Worm (Caenorhabditis elegans) whole organism, L3 larva: ENCODE measurements around the gene srx-23.

ENCODE experiments used
- R02D3.7 ChIP-seq: fragments of 150-350 bp; optimal IDR thresholded peaks from 2 replicates; lab custom pipeline; 2014; ENCODE audit warnings: missing biosample characterization, missing genetic modification characterization
- aly-2 ChIP-seq: fragments of 150-350 bp; optimal IDR thresholded peaks from 2 replicates; lab custom pipeline; 2014; ENCODE audit warnings: missing biosample characterization, missing genetic modification characterization
- ama-1 ChIP-seq: fragments of 150-350 bp; optimal IDR thresholded peaks from 2 replicates; lab custom pipeline; 2018
- ceh-16 ChIP-seq: sonication (generic microtip); optimal IDR thresholded peaks from 2 replicates; lab custom pipeline; 2017; ENCODE audit warnings: missing biosample characterization, missing genetic modification characterization
- ceh-28 ChIP-seq: fragments of 150-350 bp; optimal IDR thresholded peaks from 2 replicates; lab custom pipeline; 2014; ENCODE audit warnings: missing biosample characterization, missing genetic modification reagents, missing genetic modification characterization
- ceh-82 ChIP-seq: fragments of 150-350 bp; optimal IDR thresholded peaks from 2 replicates; lab custom pipeline; 2014; ENCODE audit warnings: missing biosample characterization, missing genetic modification characterization
- ceh-9 ChIP-seq: sonication (generic microtip); optimal IDR thresholded peaks from 2 replicates; lab custom pipeline; 2018; ENCODE audit warnings: missing biosample characterization, missing genetic modification characterization
- daf-12 ChIP-seq: fragments of 150-350 bp; optimal IDR thresholded peaks from 2 replicates; lab custom pipeline; 2014; ENCODE audit warnings: missing biosample characterization, missing genetic modification reagents, missing genetic modification characterization
- egl-27 ChIP-seq: sonication (generic microtip); optimal IDR thresholded peaks from 4 replicates; lab custom pipeline; 2017; ENCODE audit warnings: missing biosample characterization, missing genetic modification reagents, missing genetic modification characterization
- elt-1 ChIP-seq: fragments of 150-350 bp; optimal IDR thresholded peaks from 2 replicates; lab custom pipeline; 2014; ENCODE audit warnings: missing biosample characterization, missing genetic modification characterization
- elt-2 ChIP-seq: sonication (generic microtip); optimal IDR thresholded peaks from 2 replicates; lab custom pipeline; 2016; ENCODE audit warnings: missing genetic modification reagents, mild to moderate bottlenecking, missing genetic modification characterization, missing compliant biosample characterization
- fkh-2 ChIP-seq: fragments of 150-350 bp; optimal IDR thresholded peaks from 2 replicates; lab custom pipeline; 2014; ENCODE audit warnings: missing biosample characterization, missing genetic modification reagents, missing genetic modification characterization
- fos-1 ChIP-seq: fragments of 150-350 bp; optimal IDR thresholded peaks from 2 replicates; lab custom pipeline; 2014; ENCODE audit warnings: missing biosample characterization, missing genetic modification characterization
- lin-15B ChIP-seq: fragments of 150-350 bp; optimal IDR thresholded peaks from 2 replicates; lab custom pipeline; 2014; ENCODE audit warnings: missing biosample characterization, missing genetic modification characterization
- lsy-12 ChIP-seq: sonication (generic microtip); optimal IDR thresholded peaks from 2 replicates; lab custom pipeline; 2016; ENCODE audit warnings: mild to moderate bottlenecking, missing genetic modification characterization, missing compliant biosample characterization
- mdl-1 ChIP-seq: fragments of 150-350 bp; optimal IDR thresholded peaks from 2 replicates; lab custom pipeline; 2014; ENCODE audit warnings: missing biosample characterization, missing genetic modification characterization
- mml-1 ChIP-seq: fragments of 150-350 bp; sonication (generic microtip); optimal IDR thresholded peaks from 3 replicates; lab custom pipeline; 2014; ENCODE audit warnings: missing biosample characterization, missing genetic modification characterization
- nfya-1 ChIP-seq: sonication (generic microtip); optimal IDR thresholded peaks from 2 replicates; lab custom pipeline; 2017; ENCODE audit warnings: missing genetic modification characterization, mild to moderate bottlenecking, missing compliant biosample characterization, antibody characterized with exemption, moderate library complexity; ENCODE audit not compliant: insufficient read depth
- nhr-12 ChIP-seq: fragments of 150-350 bp; optimal IDR thresholded peaks from 2 replicates; lab custom pipeline; 2014; ENCODE audit warnings: missing biosample characterization, missing genetic modification characterization
- nhr-23 ChIP-seq: fragments of 150-350 bp; optimal IDR thresholded peaks from 2 replicates; lab custom pipeline; 2014; ENCODE audit warnings: missing biosample characterization, missing genetic modification reagents, missing genetic modification characterization
- nhr-237 ChIP-seq: fragments of 150-350 bp; optimal IDR thresholded peaks from 2 replicates; lab custom pipeline; 2014; ENCODE audit warnings: missing biosample characterization, missing genetic modification characterization
- nhr-25 ChIP-seq: sonication (generic microtip); optimal IDR thresholded peaks from 2 replicates; lab custom pipeline; 2017; ENCODE audit warnings: missing biosample characterization, missing genetic modification characterization
- nhr-28 ChIP-seq: fragments of 150-350 bp; optimal IDR thresholded peaks from 2 replicates; lab custom pipeline; 2014; ENCODE audit warnings: missing biosample characterization, missing genetic modification characterization
- nhr-43 ChIP-seq: sonication (generic microtip); optimal IDR thresholded peaks from 2 replicates; lab custom pipeline; 2016; ENCODE audit warnings: mild to moderate bottlenecking, missing genetic modification characterization, missing compliant biosample characterization; ENCODE audit not compliant: poor library complexity, severe bottlenecking
- nhr-67 ChIP-seq: fragments of 150-350 bp; optimal IDR thresholded peaks from 2 replicates; lab custom pipeline; 2014; ENCODE audit warnings: missing biosample characterization, missing genetic modification characterization
- nhr-76 ChIP-seq: fragments of 150-350 bp; sonication (generic microtip); optimal IDR thresholded peaks from 5 replicates; lab custom pipeline; 2014; ENCODE audit warnings: missing biosample characterization, missing genetic modification characterization
- pqm-1 ChIP-seq: fragments of 150-350 bp; optimal IDR thresholded peaks from 2 replicates; lab custom pipeline; 2017; ENCODE audit warnings: missing biosample characterization, missing genetic modification characterization, inconsistent platforms
- sea-2 ChIP-seq: fragments of 150-350 bp; sonication (generic microtip); optimal IDR thresholded peaks from 4 replicates; lab custom pipeline; 2014; ENCODE audit warnings: missing biosample characterization, missing genetic modification reagents, missing genetic modification characterization
- snpc-4 ChIP-seq: fragments of 150-350 bp; optimal IDR thresholded peaks from 2 replicates; lab custom pipeline; 2014; ENCODE audit warnings: missing biosample characterization, missing genetic modification characterization
- tbx-2 ChIP-seq: sonication (generic microtip); optimal IDR thresholded peaks from 2 replicates; lab custom pipeline; 2016; ENCODE audit warnings: mild to moderate bottlenecking, missing genetic modification characterization, missing compliant biosample characterization
- unc-39 ChIP-seq: sonication (generic microtip); optimal IDR thresholded peaks from 4 replicates; lab custom pipeline; 2017; ENCODE audit warnings: missing biosample characterization, missing genetic modification characterization
- unc-62 ChIP-seq: fragments of 150-350 bp; sonication (generic microtip); optimal IDR thresholded peaks from 4 replicates; lab custom pipeline; 2014; ENCODE audit warnings: missing biosample characterization, missing genetic modification reagents, missing genetic modification characterization
- zag-1 ChIP-seq: fragments of 150-350 bp; optimal IDR thresholded peaks from 2 replicates; lab custom pipeline; 2014; ENCODE audit warnings: missing biosample characterization, missing genetic modification characterization

srx-23 gene

ce11 chrV:667459-667858 lies 14.7 kb upstream of the srx-23 start, which contains the start of gene nhr-180:
TSS of gene nhr-180 (minus strand) at chrV:667510.
- TF ChIP-seq ceh-9 (tag; lab: Kevin White, UChicago) (no peak), elt-2 (tag; lab: Kevin White, UChicago) (peak; percentile 50), pqm-1 (tag; lab: Kevin White, UChicago) (peak; percentile 16), daf-12 (tag; lab: Kevin White, UChicago) (no peak), nhr-28 (tag; lab: Kevin White, UChicago) (no peak), zag-1 (tag; lab: Kevin White, UChicago) (no peak)

- TF ChIP-seq nhr-76 (tag; lab: Kevin White, UChicago): no peak
- no peak for TF ChIP-seq aly-2 (tag; lab: Kevin White, UChicago)
- TF ChIP-seq tbx-2 (tag; lab: Kevin White, UChicago): no peak
- no peak for TF ChIP-seq elt-2 (tag; lab: Kevin White, UChicago)
- no peak for TF ChIP-seq fos-1
- no peak for TF ChIP-seq unc-39
- TF ChIP-seq ceh-9 (tag; lab: Kevin White, UChicago): no peak
These were observed 10.8 kb upstream of the srx-23 start, which contains the start of gene sru-24 for ce11 chrV:671342-671741. TSS of gene sru-24 (minus strand) at chrV:671442.

DNA sequence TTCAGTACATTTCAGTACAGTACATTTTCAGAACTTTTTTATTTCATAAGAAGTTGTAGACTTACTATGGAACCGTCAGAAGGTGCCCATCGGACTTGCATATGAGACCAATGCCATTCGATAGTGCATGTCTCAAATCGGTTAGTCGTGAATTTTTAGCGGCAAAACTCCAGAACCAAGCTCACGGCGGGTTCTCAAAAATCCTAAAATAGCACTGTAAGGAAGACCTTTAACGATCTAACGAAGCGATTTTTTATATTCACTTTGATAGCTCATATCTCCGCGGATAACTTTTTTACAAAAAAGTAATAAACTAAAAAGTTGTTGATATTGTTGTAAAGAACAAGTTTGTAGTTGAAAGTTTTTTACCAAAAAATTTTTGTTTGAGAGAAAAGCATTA lies 7.9 kb upstream of the srx-23 start, which contains the start of gene sru-25:
TSS of gene sru-25 (minus strand) at position 101 of the 400 bp plus-strand sequence.
- TF ChIP-seq nhr-43 (tag; lab: Kevin White, UChicago): no peak
- TF ChIP-seq lin-15B (tag; lab: Kevin White, UChicago): no peak
- no peak for TF ChIP-seq elt-1 (tag; lab: Kevin White, UChicago)
- no peak for TF ChIP-seq nhr-237
- no peak for TF ChIP-seq snpc-4 (tag; lab: Kevin White, UChicago)
- no peak for TF ChIP-seq nhr-76 (tag; lab: Kevin White, UChicago)
- no peak for TF ChIP-seq nhr-28 (tag; lab: Kevin White, UChicago)
- no peak for TF ChIP-seq unc-39
- no peak for TF ChIP-seq ceh-82 (tag; lab: Kevin White, UChicago)
- TF ChIP-seq nhr-12 (tag; lab: Kevin White, UChicago): no peak
- no peak for TF ChIP-seq ceh-28
- no peak for TF ChIP-seq fkh-2 (tag; lab: Kevin White, UChicago)
- no peak for TF ChIP-seq lsy-12 (tag; lab: Kevin White, UChicago)
- TF ChIP-seq egl-27: no peak
- no peak for TF ChIP-seq mdl-1 (tag; lab: Kevin White, UChicago)
- TF ChIP-seq unc-62 (GFP tag; lab: Kevin White, UChicago): no peak

DNA sequence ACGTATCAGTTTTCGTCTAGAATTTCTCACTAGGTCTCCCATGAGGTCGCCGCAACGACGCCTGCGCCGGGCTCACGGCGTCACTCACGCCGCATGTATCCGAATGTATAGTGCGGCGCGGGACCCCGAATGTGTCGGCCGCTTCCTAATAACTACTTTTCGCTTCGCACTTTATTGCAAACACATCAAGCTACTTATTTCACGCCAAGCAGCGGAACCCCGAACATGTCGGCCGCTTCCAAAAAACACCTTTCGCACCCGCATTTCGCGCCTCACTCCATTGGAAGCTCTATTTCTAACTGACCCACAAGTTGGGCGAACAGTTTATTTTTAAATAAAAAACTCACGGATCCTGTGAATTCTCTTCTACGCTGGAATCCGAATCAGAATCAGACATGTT lies 6.0 kb upstream of the srx-23 start:
- TF ChIP-seq nhr-43 (tag; lab: Kevin White, UChicago) (no peak), snpc-4 (tag; lab: Kevin White, UChicago) (peak; percentile 24)

- TF ChIP-seq ceh-28 (peak; percentile 30), fkh-2 (tag; lab: Kevin White, UChicago) (no peak), unc-62 (GFP tag; lab: Kevin White, UChicago) (no peak), nhr-23 (tag; lab: Kevin White, UChicago) (peak; percentile 62), nfya-1 (tag; lab: Kevin White, UChicago) (no peak), egl-27 (no peak), R02D3.7 (tag; lab: Kevin White, UChicago) (no peak), elt-2 (tag; lab: Kevin White, UChicago) (peak; percentile 28), aly-2 (tag; lab: Kevin White, UChicago) (no peak), nhr-25 (peak; percentile 36), lin-15B (tag; lab: Kevin White, UChicago) (peak; percentile 21), snpc-4 (tag; lab: Kevin White, UChicago) (peak; percentile 12), lsy-12 (tag; lab: Kevin White, UChicago) (no peak), ama-1 (no peak), nhr-237 (no peak), sea-2 (GFP tag; lab: Kevin White, UChicago) (no peak), ceh-16 (tag; lab: Kevin White, UChicago) (no peak), nhr-67 (tag; lab: Kevin White, UChicago) (no peak), mml-1 (no peak), nhr-43 (tag; lab: Kevin White, UChicago) (peak; percentile 60)
These were observed 5.5 kb upstream of the srx-23 start, which contains the start of the genes fbxa-72 and srx-21 for ce11 chrV:676550-677084. TSS of gene fbxa-72 (minus strand) at chrV:676753. TSS of gene srx-21 (plus strand) at chrV:677034.
